Fruit fly (Drosophila melanogaster) whole organism, embryonic: ENCODE data around the gene CG6106.
A peak's percentile ranks its signal among the peaks of the same experiment; 100 is the strongest.

Experiments
- BEAF-32 ChIP-seq: fragments of 200-800 bp; sonication (Bioruptor generic); optimal IDR thresholded peaks from 3 replicates; lab custom pipeline; 2017; ENCODE audit warnings: missing biosample characterization, missing genetic modification characterization, mild to moderate bottlenecking, moderate library complexity, missing genetic modification reagents
- CG10147 ChIP-seq: fragments of 200-800 bp; sonication (Bioruptor generic); optimal IDR thresholded peaks from 2 replicates; lab custom pipeline; 2019; ENCODE audit warnings: missing biosample characterization, mild to moderate bottlenecking, missing genetic modification characterization, moderate library complexity
- CG12071 ChIP-seq: fragments of 200-800 bp; sonication (Bioruptor generic); optimal IDR thresholded peaks from 3 replicates; lab custom pipeline; 2018; ENCODE audit warnings: missing biosample characterization, mild to moderate bottlenecking, missing genetic modification characterization
- CG12236 ChIP-seq: fragments of 200-800 bp; sonication (Bioruptor generic); optimal IDR thresholded peaks from 2 replicates; lab custom pipeline; 2016; ENCODE audit warnings: missing biosample characterization, missing genetic modification characterization
- CG12769 ChIP-seq: fragments of 200-800 bp; sonication (Bioruptor generic); optimal IDR thresholded peaks from 2 replicates; lab custom pipeline; 2019; ENCODE audit warnings: missing biosample characterization, mild to moderate bottlenecking, missing genetic modification characterization, moderate library complexity
- CG13624 ChIP-seq: fragments of 200-800 bp; sonication (Bioruptor generic); optimal IDR thresholded peaks from 2 replicates; lab custom pipeline; 2016; ENCODE audit warnings: missing biosample characterization, missing genetic modification characterization
- CG14014 ChIP-seq: fragments of 200-800 bp; sonication (Bioruptor generic); IDR thresholded peaks from 2 replicates; pipeline ENCODE4 v1.3.6; 2022; ENCODE audit warnings: missing biosample characterization, missing genetic modification characterization
- CG17612 ChIP-seq: fragments of 200-800 bp; sonication (Bioruptor generic); IDR thresholded peaks from 2 replicates; pipeline ENCODE4 v1.3.6; 2022; ENCODE audit warnings: missing biosample characterization, missing genetic modification characterization
- CG1832 ChIP-seq: fragments of 200-800 bp; sonication (Bioruptor generic); optimal IDR thresholded peaks from 2 replicates; lab custom pipeline; 2017; ENCODE audit warnings: missing biosample characterization, mild to moderate bottlenecking, missing genetic modification characterization, inconsistent platforms
- CG2875 ChIP-seq: fragments of 200-800 bp; sonication (Bioruptor generic); optimal IDR thresholded peaks from 2 replicates; lab custom pipeline; 2017; ENCODE audit warnings: missing biosample characterization, mild to moderate bottlenecking, missing genetic modification characterization, missing genetic modification reagents
- CG30403 ChIP-seq: fragments of 200-800 bp; sonication (Bioruptor generic); optimal IDR thresholded peaks from 3 replicates; lab custom pipeline; 2016; ENCODE audit warnings: missing biosample characterization, missing genetic modification characterization
- CG31224 ChIP-seq: fragments of 200-800 bp; sonication (Bioruptor generic); IDR thresholded peaks from 2 replicates; pipeline ENCODE4 v1.3.6; 2022; ENCODE audit warnings: missing biosample characterization, missing genetic modification characterization
- CG34224 ChIP-seq: fragments of 200-800 bp; sonication (Bioruptor generic); IDR thresholded peaks from 3 replicates; pipeline ENCODE4 v1.3.6; 2022; ENCODE audit warnings: missing biosample characterization, missing genetic modification characterization; ENCODE audit not compliant: partially characterized antibody
- CG34422 ChIP-seq: fragments of 200-800 bp; sonication (Bioruptor generic); IDR thresholded peaks from 3 replicates; pipeline ENCODE4 v1.3.6; 2022; ENCODE audit warnings: missing biosample characterization, missing genetic modification characterization
- CG42726 ChIP-seq: fragments of 200-800 bp; sonication (Bioruptor generic); IDR thresholded peaks from 2 replicates; pipeline ENCODE4 v1.3.6; 2022; ENCODE audit warnings: missing biosample characterization, missing genetic modification characterization; ENCODE audit not compliant: partially characterized antibody
- CG43689 ChIP-seq: fragments of 200-800 bp; sonication (Bioruptor generic); IDR thresholded peaks from 2 replicates; pipeline ENCODE4 v1.3.6; 2022; ENCODE audit warnings: missing biosample characterization, missing genetic modification characterization
- CG5245 ChIP-seq: fragments of 200-800 bp; sonication (Bioruptor generic); optimal IDR thresholded peaks from 3 replicates; lab custom pipeline; 2016; ENCODE audit warnings: missing biosample characterization, missing genetic modification characterization
- CG6854 ChIP-seq: fragments of 200-800 bp; sonication (Bioruptor generic); optimal IDR thresholded peaks from 3 replicates; lab custom pipeline; 2017; ENCODE audit warnings: missing biosample characterization, mild to moderate bottlenecking, missing genetic modification characterization
- CG7839 ChIP-seq: fragments of 200-800 bp; sonication (Bioruptor generic); optimal IDR thresholded peaks from 3 replicates; lab custom pipeline; 2018; ENCODE audit warnings: missing biosample characterization, mild to moderate bottlenecking, missing genetic modification characterization, moderate library complexity
- CG8290 ChIP-seq, 3 experiments: fragments of 200-800 bp; sonication (Bioruptor generic); optimal IDR thresholded peaks; 2 replicates each; lab custom pipeline; 2016 to 2019; ENCODE audit warnings: missing biosample characterization in 3 of 3, missing genetic modification characterization in 3 of 3, mild to moderate bottlenecking in 2 of 3, moderate library complexity in 1 of 3
- CG9609 ChIP-seq: fragments of 200-800 bp; sonication (Bioruptor generic); optimal IDR thresholded peaks from 3 replicates; lab custom pipeline; 2016; ENCODE audit warnings: missing biosample characterization, missing genetic modification characterization
- CkIIα-i1 ChIP-seq: fragments of 200-800 bp; sonication (Bioruptor generic); IDR thresholded peaks from 2 replicates; pipeline ENCODE4 v1.3.6; 2022; ENCODE audit warnings: missing biosample characterization, missing genetic modification characterization
- D19B ChIP-seq: fragments of 200-800 bp; sonication (Bioruptor generic); optimal IDR thresholded peaks from 2 replicates; lab custom pipeline; 2017; ENCODE audit warnings: missing biosample characterization, mild to moderate bottlenecking, missing genetic modification characterization
- Dad ChIP-seq: fragments of 200-800 bp; sonication (Bioruptor generic); optimal IDR thresholded peaks from 3 replicates; lab custom pipeline; 2016; ENCODE audit warnings: missing biosample characterization, missing genetic modification characterization
- Dip2 ChIP-seq: fragments of 200-800 bp; sonication (Bioruptor generic); IDR thresholded peaks from 2 replicates; pipeline ENCODE4 v1.3.6; 2022; ENCODE audit warnings: missing biosample characterization, missing genetic modification characterization
- Ets97D ChIP-seq: fragments of 200-800 bp; sonication (Bioruptor generic); optimal IDR thresholded peaks from 3 replicates; lab custom pipeline; 2016; ENCODE audit warnings: missing biosample characterization, missing genetic modification characterization
- Gsc ChIP-seq: fragments of 200-800 bp; sonication (Bioruptor generic); IDR thresholded peaks from 2 replicates; pipeline ENCODE4 v1.3.6; 2022; ENCODE audit warnings: missing biosample characterization, missing genetic modification characterization
- Hr39 ChIP-seq: fragments of >200 bp; optimal IDR thresholded peaks from 2 replicates; lab custom pipeline; 2017
- Jarid2 ChIP-seq: fragments of 200-800 bp; sonication (Bioruptor generic); optimal IDR thresholded peaks from 3 replicates; lab custom pipeline; 2017; ENCODE audit warnings: mild to moderate bottlenecking, missing biosample characterization, missing genetic modification reagents, missing genetic modification characterization
- NC2β ChIP-seq: fragments of 200-800 bp; sonication (Bioruptor generic); optimal IDR thresholded peaks from 2 replicates; lab custom pipeline; 2016; ENCODE audit warnings: missing biosample characterization, missing genetic modification characterization
- NFAT ChIP-seq: fragments of 200-800 bp; sonication (Bioruptor generic); IDR thresholded peaks from 2 replicates; pipeline ENCODE4 v1.3.6; 2022; ENCODE audit warnings: missing biosample characterization, missing genetic modification characterization
- Oaz ChIP-seq: fragments of 200-800 bp; sonication (Bioruptor generic); IDR thresholded peaks from 2 replicates; pipeline ENCODE4 v1.3.6; 2022; ENCODE audit warnings: missing biosample characterization, missing genetic modification characterization
- Usf ChIP-seq: fragments of 200-800 bp; sonication (Bioruptor generic); optimal IDR thresholded peaks from 2 replicates; lab custom pipeline; 2017; ENCODE audit warnings: missing genotype, missing biosample characterization, missing genetic modification characterization
- al ChIP-seq: fragments of 200-800 bp; sonication (Bioruptor generic); IDR thresholded peaks from 2 replicates; pipeline ENCODE4 v1.3.6; 2022; ENCODE audit warnings: missing biosample characterization, missing genetic modification characterization
- bcd ChIP-seq: fragments of 200-800 bp; sonication (Bioruptor generic); optimal IDR thresholded peaks from 2 replicates; lab custom pipeline; 2017; ENCODE audit warnings: missing biosample characterization, mild to moderate bottlenecking, missing genetic modification characterization
- br ChIP-seq: fragments of >200 bp; optimal IDR thresholded peaks from 2 replicates; lab custom pipeline; 2017
- chinmo ChIP-seq: fragments of 200-800 bp; sonication (Bioruptor generic); IDR thresholded peaks from 4 replicates; pipeline ENCODE4 v1.3.6; 2022; ENCODE audit warnings: missing biosample characterization, missing genetic modification characterization; ENCODE audit not compliant: partially characterized antibody
- chm ChIP-seq: fragments of 200-800 bp; sonication (Bioruptor generic); IDR thresholded peaks from 2 replicates; pipeline ENCODE4 v1.3.6; 2022; ENCODE audit warnings: missing biosample characterization, missing genetic modification characterization
- crc ChIP-seq: fragments of 200-800 bp; sonication (Bioruptor generic); optimal IDR thresholded peaks from 2 replicates; lab custom pipeline; 2016; ENCODE audit warnings: missing biosample characterization, missing genetic modification characterization
- dm ChIP-seq: fragments of 200-800 bp; sonication (Bioruptor generic); optimal IDR thresholded peaks from 3 replicates; lab custom pipeline; 2016; ENCODE audit warnings: missing biosample characterization, missing genetic modification characterization
- gce ChIP-seq: fragments of 200-800 bp; sonication (Bioruptor generic); IDR thresholded peaks from 3 replicates; pipeline ENCODE4 v1.3.6; 2022; ENCODE audit warnings: missing biosample characterization, missing genetic modification characterization
- gcm2 ChIP-seq: fragments of 200-800 bp; sonication (Bioruptor generic); optimal IDR thresholded peaks from 2 replicates; lab custom pipeline; 2016; ENCODE audit warnings: missing biosample characterization, missing genetic modification characterization
- grn ChIP-seq: fragments of 200-800 bp; sonication (Bioruptor generic); optimal IDR thresholded peaks from 3 replicates; lab custom pipeline; 2017; ENCODE audit warnings: missing biosample characterization, missing genetic modification characterization
- gt ChIP-seq: fragments of 200-800 bp; sonication (Bioruptor generic); IDR thresholded peaks from 2 replicates; pipeline ENCODE4 v1.3.6; 2022; ENCODE audit warnings: missing biosample characterization, missing genetic modification characterization
- onecut ChIP-seq: fragments of 200-800 bp; sonication (Bioruptor generic); IDR thresholded peaks from 2 replicates; pipeline ENCODE4 v1.3.6; 2022; ENCODE audit warnings: missing biosample characterization, missing genetic modification characterization
- otp ChIP-seq: fragments of 200-800 bp; sonication (Bioruptor generic); IDR thresholded peaks from 3 replicates; pipeline ENCODE4, ENCODE4 v1.3.6; 2022; ENCODE audit warnings: missing biosample characterization, missing genetic modification characterization
- pan ChIP-seq, 4 experiments: fragments of >200 bp in 3 of 4; fragments of 200-800 bp in 1 of 4; sonication (Bioruptor generic) in 1 of 4; optimal IDR thresholded peaks in 3 of 4; IDR thresholded peaks in 1 of 4; 2 replicates each; pipeline versions ENCODE4 v1.3.6 to Lab custom; 2017 to 2022; ENCODE audit warnings: missing biosample characterization in 2 of 4, missing genetic modification characterization in 2 of 4, mixed read lengths in 1 of 4
- sima ChIP-seq: fragments of 200-800 bp; sonication (Bioruptor generic); optimal IDR thresholded peaks from 2 replicates; lab custom pipeline; 2016; ENCODE audit warnings: missing biosample characterization, missing genetic modification characterization
- sob ChIP-seq: fragments of 200-800 bp; sonication (Bioruptor generic); IDR thresholded peaks from 2 replicates; pipeline ENCODE4 v1.3.6; 2022; ENCODE audit warnings: missing biosample characterization, missing genetic modification characterization
- vnd ChIP-seq: fragments of 200-800 bp; sonication (Bioruptor generic); IDR thresholded peaks from 3 replicates; pipeline ENCODE4 v1.3.6; 2022; ENCODE audit warnings: missing biosample characterization, missing genetic modification characterization; ENCODE audit not compliant: partially characterized antibody
- wor ChIP-seq: fragments of 200-800 bp; sonication (Bioruptor generic); IDR thresholded peaks from 2 replicates; pipeline ENCODE4 v1.3.6; 2022; ENCODE audit warnings: missing biosample characterization, missing genetic modification characterization

Gene CG6106

dm6 chrX:18405567-18406059 is 46.9 kb downstream of the CG6106 start (continued):
- peak; percentile 38; the same call in 1 of the 2 replicates for TF ChIP-seq al (GFP tag; lab: Robert Waterston, UW)
- TF ChIP-seq CG13624 (GFP tag; lab: Kevin White, UChicago): peak; percentile 49
- no peak for TF ChIP-seq NC2β
- no peak for TF ChIP-seq vnd (GFP tag; lab: Robert Waterston, UW)
- peak; percentile 11 for TF ChIP-seq Dad (GFP tag; lab: Kevin White, UChicago)
- no peak for TF ChIP-seq Ets97D (GFP tag; lab: Kevin White, UChicago)
- TF ChIP-seq gcm2 (GFP tag; lab: Kevin White, UChicago): peak; percentile 25
- peak; percentile 83 for TF ChIP-seq CG7839 (tag; lab: Kevin White, UChicago)
- TF ChIP-seq sob (GFP tag; lab: Robert Waterston, UW): 0 out of 2 replicates have a peak, but pooled peaks have one; percentile 26
- TF ChIP-seq CG12236 (GFP tag; lab: Kevin White, UChicago): no peak
- peak; percentile 81 for TF ChIP-seq NFAT (GFP tag; lab: Robert Waterston, UW)
- TF ChIP-seq CG14014 (GFP tag; lab: Robert Waterston, UW): no peak
- TF ChIP-seq Hr39: no peak
- no peak for TF ChIP-seq dm (GFP tag; lab: Kevin White, UChicago)
- TF ChIP-seq sima (GFP tag; lab: Kevin White, UChicago): no peak
- no peak for TF ChIP-seq CG42726
- peak; percentile 14 for TF ChIP-seq CG12071
- TF ChIP-seq chm (GFP tag; lab: Robert Waterston, UW): no peak
- TF ChIP-seq CG10147 (GFP tag; lab: Kevin White, UChicago): peak; percentile 49
- TF ChIP-seq Usf (GFP tag; lab: Kevin White, UChicago): peak; percentile 55
- TF ChIP-seq CG5245 (GFP tag; lab: Kevin White, UChicago): no peak
- no peak for TF ChIP-seq Dip2 (GFP tag; lab: Robert Waterston, UW)
- TF ChIP-seq gce (GFP tag; lab: Robert Waterston, UW): no peak; the same call in 2 of the 3 replicates
- no peak for TF ChIP-seq CG9609 (GFP tag; lab: Kevin White, UChicago)
- peak; percentile 57 for TF ChIP-seq wor
- TF ChIP-seq CG17612: no peak
- no peak for TF ChIP-seq gt (GFP tag; lab: Robert Waterston, UW)
- TF ChIP-seq crc: no peak
- peak; percentile 85 for TF ChIP-seq CG30403 (GFP tag; lab: Kevin White, UChicago)
- peak; percentile 40; the same call in 1 of the 2 replicates for TF ChIP-seq CG43689
- peak; percentile 49; the same call in 2 of the 3 replicates for TF ChIP-seq CG34422 (GFP tag; lab: Robert Waterston, UW)
- TF ChIP-seq br (lab: Kevin White, UChicago): no peak
- no peak; the same call in 1 of the 2 replicates for TF ChIP-seq Gsc (GFP tag; lab: Robert Waterston, UW)
- TF ChIP-seq Jarid2 (GFP tag; lab: Kevin White, UChicago): peak; percentile 40
- TF ChIP-seq Oaz: 0 out of 2 replicates have a peak, but pooled peaks have one; percentile 20
- TF ChIP-seq CG12769: peak; percentile 44
- peak; percentile 40 for TF ChIP-seq CG6854 (GFP tag; lab: Kevin White, UChicago)
- TF ChIP-seq CG8290 (GFP tag; optimal IDR thresholded peaks at IDR 0.05; lab: Kevin White, UChicago): no peak
- peak in 1 of 2 experiments; percentile 52 for TF ChIP-seq CG8290 (tag; optimal IDR thresholded peaks at IDR 0.05; lab: Kevin White, UChicago)
- TF ChIP-seq BEAF-32 (GFP tag; lab: Kevin White, UChicago): no peak
- TF ChIP-seq CG31224 (GFP tag; lab: Robert Waterston, UW): no peak
- peak; percentile 72 for TF ChIP-seq bcd (GFP tag; lab: Kevin White, UChicago)
- TF ChIP-seq CkIIα-i1 (GFP tag; lab: Robert Waterston, UW): no peak
- TF ChIP-seq CG2875 (GFP tag; lab: Kevin White, UChicago): peak; percentile 27
- no peak for TF ChIP-seq pan (optimal IDR thresholded peaks at IDR 0.05; lab: Kevin White, UChicago)
- TF ChIP-seq pan (GFP tag; optimal IDR thresholded peaks at IDR 0.05 in 1 of 2, IDR thresholded peaks at IDR 0.05 in 1 of 2): peak in 1 of 2 experiments; percentile 46
- no peak for TF ChIP-seq CG34224
- 0 out of 2 replicates have a peak, but pooled peaks have one; percentile 4 for TF ChIP-seq onecut (GFP tag; lab: Robert Waterston, UW)
- peak; percentile 25 for TF ChIP-seq D19B (GFP tag; lab: Kevin White, UChicago)
- no peak for TF ChIP-seq CG1832
- TF ChIP-seq otp: no peak
- TF ChIP-seq chinmo (GFP tag; lab: Robert Waterston, UW): no peak
- TF ChIP-seq grn (GFP tag; lab: Kevin White, UChicago): no peak
